Worm (Caenorhabditis elegans) whole organism, young adult: ENCODE data around the gene ric-3.

ENCODE experiments used
- B0035.1 ChIP-seq: sonication (generic microtip); optimal IDR thresholded peaks from 2 replicates; lab custom pipeline; 2016; ENCODE audit warnings: missing genetic modification characterization, mild to moderate bottlenecking, missing compliant biosample characterization, missing genotype, missing genetic modification reagents
- C06A6.2 ChIP-seq: fragments of 200-800 bp; sonication (Bioruptor generic); conservative IDR thresholded peaks from 2 replicates; pipeline ENCODE4 v1.3.6; 2022; ENCODE audit warnings: missing genetic modification characterization, missing compliant biosample characterization
- C17E4.6 ChIP-seq: fragments of 200-800 bp; sonication (Bioruptor generic); IDR thresholded peaks from 2 replicates; pipeline ENCODE4 v1.3.6; 2022; ENCODE audit warnings: missing genetic modification reagents, missing genetic modification characterization, missing compliant biosample characterization
- F10E7.11 ChIP-seq: sonication (generic microtip); optimal IDR thresholded peaks from 2 replicates; lab custom pipeline; 2017; ENCODE audit warnings: mild to moderate bottlenecking, missing genetic modification characterization, moderate library complexity, missing compliant biosample characterization
- F22D6.2 ChIP-seq: sonication (generic microtip); optimal IDR thresholded peaks from 2 replicates; lab custom pipeline; 2016; ENCODE audit warnings: mild to moderate bottlenecking, missing genetic modification characterization, missing compliant biosample characterization
- F23B12.7 ChIP-seq: sonication (generic microtip); optimal IDR thresholded peaks from 2 replicates; lab custom pipeline; 2017; ENCODE audit warnings: missing genetic modification characterization, mild to moderate bottlenecking, missing compliant biosample characterization, antibody characterized with exemption, moderate library complexity; ENCODE audit not compliant: insufficient read depth
- F33H1.4 ChIP-seq: fragments of 200-800 bp; sonication (Bioruptor generic); IDR thresholded peaks from 2 replicates; pipeline ENCODE4 v1.3.6; 2022; ENCODE audit warnings: missing genetic modification reagents, missing genetic modification characterization, missing compliant biosample characterization
- F49E8.2 ChIP-seq: sonication (generic microtip); optimal IDR thresholded peaks from 3 replicates; lab custom pipeline; 2017; ENCODE audit warnings: missing genetic modification characterization, mild to moderate bottlenecking, missing compliant biosample characterization, antibody characterized with exemption, moderate library complexity; ENCODE audit not compliant: insufficient read depth
- F52B5.7 ChIP-seq: sonication (generic microtip); optimal IDR thresholded peaks from 2 replicates; lab custom pipeline; 2016; ENCODE audit warnings: mild to moderate bottlenecking, missing genetic modification characterization, missing compliant biosample characterization
- T26A5.8 ChIP-seq: sonication (generic microtip); optimal IDR thresholded peaks from 2 replicates; lab custom pipeline; 2016; ENCODE audit warnings: missing genetic modification characterization, missing compliant biosample characterization
- Y67H2A.10 ChIP-seq: fragments of 200-800 bp; sonication (Bioruptor generic); conservative IDR thresholded peaks from 2 replicates; pipeline ENCODE4 v1.3.6; 2022; ENCODE audit warnings: missing genetic modification reagents, missing genetic modification characterization, missing compliant biosample characterization
- ZK185.1 ChIP-seq: sonication (generic microtip); optimal IDR thresholded peaks from 2 replicates; lab custom pipeline; 2016; ENCODE audit warnings: mild to moderate bottlenecking, missing genetic modification characterization, missing compliant biosample characterization; ENCODE audit not compliant: poor library complexity, severe bottlenecking
- aptf-2 ChIP-seq: fragments of 200-800 bp; sonication (Bioruptor generic); conservative IDR thresholded peaks from 2 replicates; pipeline ENCODE4 v1.3.6; 2022; ENCODE audit warnings: missing genetic modification reagents, missing genetic modification characterization, missing compliant biosample characterization
- athp-1 ChIP-seq: sonication (generic microtip); optimal IDR thresholded peaks from 2 replicates; lab custom pipeline; 2017; ENCODE audit warnings: mild to moderate bottlenecking, missing genetic modification characterization, missing compliant biosample characterization
- attf-3 ChIP-seq: fragments of 200-800 bp; sonication (Bioruptor generic); conservative IDR thresholded peaks from 2 replicates; pipeline ENCODE4 v1.3.6; 2022; ENCODE audit warnings: missing genetic modification reagents, missing genetic modification characterization, missing compliant biosample characterization
- attf-5 ChIP-seq: fragments of 200-800 bp; sonication (Bioruptor generic); optimal IDR thresholded peaks from 2 replicates; lab custom pipeline; 2018; ENCODE audit warnings: mild to moderate bottlenecking, missing genetic modification characterization, missing compliant biosample characterization
- attf-6 ChIP-seq: fragments of 200-800 bp; sonication (Bioruptor generic); IDR thresholded peaks from 2 replicates; pipeline ENCODE4 v1.3.6; 2022; ENCODE audit warnings: missing genetic modification reagents, missing genetic modification characterization, missing compliant biosample characterization
- bed-1 ChIP-seq: fragments of 200-800 bp; sonication (Bioruptor generic); IDR thresholded peaks from 2 replicates; pipeline ENCODE4 v1.3.6; 2022; ENCODE audit warnings: missing genetic modification reagents, missing genetic modification characterization, missing compliant biosample characterization
- ccch-3 ChIP-seq: fragments of 200-800 bp; sonication (Bioruptor generic); optimal IDR thresholded peaks from 2 replicates; lab custom pipeline; 2018; ENCODE audit warnings: mild to moderate bottlenecking, missing genetic modification characterization, missing compliant biosample characterization
- dox-1 ChIP-seq: fragments of 200-800 bp; sonication (Bioruptor generic); IDR thresholded peaks from 2 replicates; pipeline ENCODE4 v1.3.6; 2022; ENCODE audit warnings: missing genetic modification reagents, missing genetic modification characterization, missing compliant biosample characterization
- dpl-1 ChIP-seq: fragments of 150-350 bp; optimal IDR thresholded peaks from 2 replicates; lab custom pipeline; 2014; ENCODE audit warnings: missing biosample characterization, missing genetic modification reagents, missing genetic modification characterization
- egrh-3 ChIP-seq: fragments of 200-800 bp; sonication (Bioruptor generic); IDR thresholded peaks from 2 replicates; pipeline ENCODE4 v1.3.6; 2022; ENCODE audit warnings: missing genetic modification reagents, missing genetic modification characterization, missing compliant biosample characterization
- him-1 ChIP-seq: sonication (generic microtip); optimal IDR thresholded peaks from 2 replicates; lab custom pipeline; 2016; ENCODE audit warnings: missing genotype, missing genetic modification reagents, missing genetic modification characterization, missing compliant biosample characterization
- hlh-12 ChIP-seq: sonication (generic microtip); optimal IDR thresholded peaks from 2 replicates; lab custom pipeline; 2016; ENCODE audit warnings: missing genetic modification characterization, missing compliant biosample characterization
- let-526 ChIP-seq: fragments of 200-800 bp; sonication (Bioruptor generic); IDR thresholded peaks from 2 replicates; pipeline ENCODE4 v1.3.6; 2022; ENCODE audit warnings: missing genetic modification reagents, missing genetic modification characterization, missing compliant biosample characterization
- lin-35 ChIP-seq, 3 experiments: fragments of 150-350 bp in 2 of 3; sonication (generic microtip) in 1 of 3; optimal IDR thresholded peaks; 2 replicates each; lab custom pipeline; 2014 to 2018; ENCODE audit warnings: missing biosample characterization in 3 of 3, missing genetic modification characterization in 3 of 3, missing genetic modification reagents in 3 of 3
- lin-40 ChIP-seq: sonication (generic microtip); optimal IDR thresholded peaks from 2 replicates; lab custom pipeline; 2016; ENCODE audit warnings: missing genetic modification characterization, mild to moderate bottlenecking, missing compliant biosample characterization, missing genotype, missing genetic modification reagents
- lin-54 ChIP-seq: fragments of 200-800 bp; sonication (Bioruptor generic); optimal IDR thresholded peaks from 2 replicates; lab custom pipeline; 2018; ENCODE audit warnings: mild to moderate bottlenecking, missing genetic modification characterization, missing compliant biosample characterization
- lsl-1 ChIP-seq: fragments of 200-800 bp; sonication (Bioruptor generic); optimal IDR thresholded peaks from 2 replicates; lab custom pipeline; 2018; ENCODE audit warnings: mild to moderate bottlenecking, missing genetic modification characterization, moderate library complexity, missing compliant biosample characterization
- madf-3 ChIP-seq: fragments of 200-800 bp; sonication (Bioruptor generic); IDR thresholded peaks from 2 replicates; pipeline ENCODE4 v1.3.6; 2022; ENCODE audit warnings: missing genetic modification reagents, missing genetic modification characterization, missing compliant biosample characterization
- mcd-1 ChIP-seq: fragments of 200-800 bp; sonication (Bioruptor generic); IDR thresholded peaks from 2 replicates; pipeline ENCODE4 v1.3.6; 2022; ENCODE audit warnings: missing genetic modification reagents, missing genetic modification characterization, missing compliant biosample characterization
- mel-28 ChIP-seq: sonication (generic microtip); optimal IDR thresholded peaks from 2 replicates; lab custom pipeline; 2016; ENCODE audit warnings: borderline replicate concordance, mild to moderate bottlenecking, missing genetic modification characterization, missing compliant biosample characterization
- mes-4 ChIP-seq: sonication (generic microtip); optimal IDR thresholded peaks from 2 replicates; lab custom pipeline; 2016; ENCODE audit warnings: missing genotype, missing genetic modification characterization, missing compliant biosample characterization
- nfya-2 ChIP-seq: fragments of 200-800 bp; sonication (Bioruptor generic); IDR thresholded peaks from 2 replicates; pipeline ENCODE4 v1.3.6; 2022; ENCODE audit warnings: missing genetic modification reagents, missing genetic modification characterization, missing compliant biosample characterization
- pha-4 ChIP-seq: fragments of 150-350 bp; sonication (generic microtip); optimal IDR thresholded peaks from 2 replicates; lab custom pipeline; 2014; ENCODE audit warnings: missing biosample characterization, missing genetic modification reagents, missing genetic modification characterization
- rpc-1 ChIP-seq, 2 experiments: fragments of 150-350 bp in 1 of 2; sonication (generic microtip) in 1 of 2; optimal IDR thresholded peaks; 2 replicates each; lab custom pipeline; 2014 to 2018; ENCODE audit warnings: missing biosample characterization in 1 of 2, missing genetic modification characterization in 1 of 2, missing genetic modification reagents in 1 of 2, missing genotype in 1 of 2
- sdz-38 ChIP-seq: sonication (generic microtip); optimal IDR thresholded peaks from 2 replicates; lab custom pipeline; 2016; ENCODE audit warnings: missing genotype, missing genetic modification characterization, missing compliant biosample characterization
- sea-2 ChIP-seq: fragments of 200-800 bp; sonication (Bioruptor generic); IDR thresholded peaks from 2 replicates; pipeline ENCODE4 v1.3.6; 2022; ENCODE audit warnings: missing genetic modification characterization, missing compliant biosample characterization
- snpc-1.3 ChIP-seq: sonication (generic microtip); optimal IDR thresholded peaks from 2 replicates; lab custom pipeline; 2017; ENCODE audit warnings: missing genetic modification characterization, mild to moderate bottlenecking, missing compliant biosample characterization, antibody characterized with exemption, moderate library complexity, missing genotype, missing genetic modification reagents; ENCODE audit not compliant: insufficient read depth
- sptf-2 ChIP-seq: fragments of 200-800 bp; sonication (Bioruptor generic); optimal IDR thresholded peaks from 2 replicates; lab custom pipeline; 2018; ENCODE audit warnings: mild to moderate bottlenecking, missing genetic modification characterization, missing compliant biosample characterization
- tbp1 ChIP-seq: fragments of 200-800 bp; sonication (Bioruptor generic); optimal IDR thresholded peaks from 2 replicates; lab custom pipeline; 2018; ENCODE audit warnings: mild to moderate bottlenecking, missing genetic modification characterization, missing compliant biosample characterization
- tbx-9 ChIP-seq: sonication (generic microtip); optimal IDR thresholded peaks from 2 replicates; lab custom pipeline; 2016; ENCODE audit warnings: borderline replicate concordance, missing genetic modification characterization, inconsistent platforms, missing compliant biosample characterization
- zfh-2 ChIP-seq: fragments of 200-800 bp; sonication (Bioruptor generic); conservative IDR thresholded peaks from 2 replicates; pipeline ENCODE4 v1.3.6; 2022; ENCODE audit warnings: missing genetic modification reagents, missing genetic modification characterization, missing compliant biosample characterization
- zim-3 ChIP-seq: sonication (generic microtip); optimal IDR thresholded peaks from 2 replicates; lab custom pipeline; 2017; ENCODE audit warnings: mild to moderate bottlenecking, missing genetic modification characterization, moderate library complexity, missing compliant biosample characterization
- ztf-22 ChIP-seq: fragments of 200-800 bp; sonication (Bioruptor generic); optimal IDR thresholded peaks from 2 replicates; lab custom pipeline; 2018; ENCODE audit warnings: mild to moderate bottlenecking, missing genetic modification characterization, moderate library complexity, missing compliant biosample characterization
- ztf-28 ChIP-seq: fragments of 200-800 bp; sonication (Bioruptor generic); IDR thresholded peaks from 2 replicates; pipeline ENCODE4 v1.3.6; 2022; ENCODE audit warnings: missing genetic modification reagents, missing genetic modification characterization, missing compliant biosample characterization
- ztf-6 ChIP-seq: fragments of 200-800 bp; sonication (Bioruptor generic); IDR thresholded peaks from 2 replicates; pipeline ENCODE4 v1.3.6; 2022; ENCODE audit warnings: missing genetic modification reagents, missing genetic modification characterization, missing compliant biosample characterization

The ric-3 gene

DNA sequence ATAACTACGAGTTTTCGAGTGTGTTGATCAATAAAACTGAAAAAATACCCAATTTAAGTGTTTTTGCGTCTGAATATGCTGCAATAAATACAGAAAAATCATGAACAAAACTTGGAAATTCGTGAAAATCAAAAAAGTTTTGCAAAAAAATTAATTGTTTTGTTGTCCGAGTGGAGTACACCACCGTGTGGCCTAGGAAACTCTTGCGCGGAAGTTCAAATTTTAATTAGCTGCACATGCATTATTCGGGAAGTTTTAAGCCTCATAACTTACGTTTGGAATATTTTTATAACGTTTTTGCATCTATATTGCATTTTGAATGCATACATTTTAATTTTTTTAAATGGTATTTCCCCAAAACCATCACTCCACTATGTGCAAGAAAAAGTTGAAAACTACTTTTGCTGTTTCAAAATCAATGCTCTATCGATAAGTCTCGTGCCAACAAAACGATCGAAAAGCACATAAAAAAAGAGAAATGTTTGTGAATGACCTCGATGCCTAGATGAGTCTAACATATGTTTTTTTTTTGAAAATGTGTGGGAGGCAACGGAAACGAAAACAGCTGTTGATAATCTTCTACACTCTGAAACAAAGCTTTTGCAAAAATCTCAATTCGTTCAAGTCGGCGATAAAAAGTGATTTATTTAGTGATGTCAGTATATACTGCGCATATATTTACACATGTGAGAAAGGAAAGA, 1.5 kb upstream of the ric-3 start (continued):
- TF ChIP-seq mel-28 (tag; lab: Kevin White, UChicago) (no peak), tbx-9 (tag; lab: Kevin White, UChicago) (no peak), attf-6 (GFP tag; lab: Robert Waterston, UW) (no peak), hlh-12 (tag; lab: Kevin White, UChicago) (no peak), ZK185.1 (tag; lab: Kevin White, UChicago) (peak; percentile 41), F33H1.4 (GFP tag; lab: Robert Waterston, UW) (peak; percentile 34; the same call in 1 of the 2 replicates), lsl-1 (GFP tag; lab: Kevin White, UChicago) (peak; percentile 39), aptf-2 (GFP tag; lab: Robert Waterston, UW) (0 out of 2 replicates have a peak, but pooled peaks have one; percentile 9), zfh-2 (GFP tag; lab: Robert Waterston, UW) (no peak), lin-54 (GFP tag; lab: Kevin White, UChicago) (peak; percentile 89), T26A5.8 (tag; lab: Kevin White, UChicago) (no peak), nfya-2 (GFP tag; lab: Robert Waterston, UW) (no peak), B0035.1 (tag; lab: Kevin White, UChicago) (no peak), mes-4 (tag; lab: Kevin White, UChicago) (no peak), him-1 (tag; lab: Kevin White, UChicago) (peak; percentile 36), pha-4 (tag; lab: Kevin White, UChicago) (no peak), F10E7.11 (tag; lab: Kevin White, UChicago) (no peak), C17E4.6 (no peak), ztf-28 (GFP tag; lab: Robert Waterston, UW) (no peak), F49E8.2 (tag; lab: Kevin White, UChicago) (no peak), ccch-3 (GFP tag; lab: Kevin White, UChicago) (no peak), attf-5 (GFP tag; lab: Kevin White, UChicago) (no peak), attf-3 (GFP tag; lab: Robert Waterston, UW) (no peak), sdz-38 (tag; lab: Kevin White, UChicago) (no peak), madf-3 (GFP tag; lab: Robert Waterston, UW) (0 out of 2 replicates have a peak, but pooled peaks have one; percentile 2), ztf-6 (GFP tag; lab: Robert Waterston, UW) (no peak), sptf-2 (GFP tag; lab: Kevin White, UChicago) (no peak), bed-1 (GFP tag; lab: Robert Waterston, UW) (no peak), snpc-1.3 (tag; lab: Kevin White, UChicago) (no peak), lin-35 (GFP tag; optimal IDR thresholded peaks at IDR 0.05; lab: Kevin White, UChicago) (peak in 1 of 3 experiments; percentile 13), ztf-22 (GFP tag; lab: Kevin White, UChicago) (no peak), rpc-1 (optimal IDR thresholded peaks at IDR 0.05; lab: Kevin White, UChicago) (no peak), rpc-1 (tag; optimal IDR thresholded peaks at IDR 0.05; lab: Kevin White, UChicago) (no peak), F23B12.7 (tag; lab: Kevin White, UChicago) (no peak), dpl-1 (GFP tag; lab: Kevin White, UChicago) (no peak), let-526 (0 out of 2 replicates have a peak, but pooled peaks have one; percentile 46), sea-2 (GFP tag; lab: Robert Waterston, UW) (no peak), zim-3 (tag; lab: Kevin White, UChicago) (no peak), lin-40 (tag; lab: Kevin White, UChicago) (no peak), athp-1 (tag; lab: Kevin White, UChicago) (no peak), mcd-1 (GFP tag; lab: Robert Waterston, UW) (no peak), dox-1 (no peak), Y67H2A.10 (GFP tag; lab: Robert Waterston, UW) (no peak), F22D6.2 (tag; lab: Kevin White, UChicago) (no peak), tbp1 (GFP tag; lab: Kevin White, UChicago) (no peak), F52B5.7 (tag; lab: Kevin White, UChicago) (no peak), egrh-3 (no peak), C06A6.2 (GFP tag; lab: Robert Waterston, UW) (no peak)
